Worm (Caenorhabditis elegans) whole organism, L4/young adult: ENCODE results near the gene srw-26.

Experiments used
- dao-5 ChIP-seq: sonication (generic microtip); optimal IDR thresholded peaks from 2 replicates; lab custom pipeline; 2016; ENCODE audit warnings: missing genotype, missing genetic modification characterization, moderate library complexity, missing compliant biosample characterization
- him-1 ChIP-seq: sonication (generic microtip); optimal IDR thresholded peaks from 2 replicates; lab custom pipeline; 2016; ENCODE audit warnings: missing genotype, missing genetic modification reagents, missing genetic modification characterization, missing compliant biosample characterization

DNA sequence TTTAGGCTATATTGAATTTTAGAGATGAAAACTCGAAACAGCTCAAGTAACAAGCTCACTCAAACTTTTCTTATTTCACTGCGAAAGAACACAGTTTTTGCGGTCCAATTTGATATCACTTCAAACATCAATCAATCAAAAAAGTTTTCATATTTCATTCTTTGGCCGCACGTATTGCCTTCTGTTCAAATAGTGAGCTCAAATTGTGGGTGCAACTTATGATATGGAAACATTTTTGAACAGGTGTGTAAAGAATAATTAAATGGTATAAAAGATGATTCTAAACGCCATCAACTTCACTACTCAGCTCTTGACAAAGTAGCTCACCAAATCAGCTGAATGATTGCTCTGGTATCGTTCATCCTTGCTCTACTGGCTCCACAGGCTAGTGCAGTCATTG lies 32.6 kb downstream of the srw-26 start, which contains the start of gene T06C12.14:
- no peak for TF ChIP-seq dao-5 (tag; lab: Kevin White, UChicago)
- TF ChIP-seq him-1 (tag; lab: Kevin White, UChicago): no peak
